Fruit fly (Drosophila melanogaster) whole organism, adult: ENCODE data around the gene Acp36DE.

Source experiments
- CG11617 ChIP-seq: fragments of 200-800 bp; sonication (Bioruptor generic); optimal IDR thresholded peaks from 2 replicates; lab custom pipeline; 2017; ENCODE audit warnings: mild to moderate bottlenecking, missing biosample characterization, missing genetic modification reagents, missing genetic modification characterization
- CG12768 ChIP-seq: fragments of 200-800 bp; sonication (Bioruptor generic); optimal IDR thresholded peaks from 2 replicates; lab custom pipeline; 2017; ENCODE audit warnings: missing biosample characterization, missing genetic modification characterization, mild to moderate bottlenecking, moderate library complexity, missing genetic modification reagents
- CG14711 ChIP-seq: fragments of 200-800 bp; sonication (Bioruptor generic); optimal IDR thresholded peaks from 2 replicates; lab custom pipeline; 2018; ENCODE audit warnings: missing biosample characterization, mild to moderate bottlenecking, missing genetic modification characterization, moderate library complexity
- CG1620 ChIP-seq: fragments of 200-800 bp; sonication (Bioruptor generic); optimal IDR thresholded peaks from 2 replicates; lab custom pipeline; 2016; ENCODE audit warnings: missing biosample characterization, missing genetic modification characterization
- CG33017 ChIP-seq: fragments of 200-800 bp; sonication (Bioruptor generic); optimal IDR thresholded peaks from 2 replicates; lab custom pipeline; 2018; ENCODE audit warnings: missing biosample characterization, mild to moderate bottlenecking, missing genetic modification characterization, moderate library complexity
- CG5204 ChIP-seq: fragments of 200-800 bp; sonication (Bioruptor generic); optimal IDR thresholded peaks from 2 replicates; lab custom pipeline; 2016; ENCODE audit warnings: missing biosample characterization, missing genetic modification characterization
- CG7045 ChIP-seq: fragments of 200-800 bp; sonication (Bioruptor generic); optimal IDR thresholded peaks from 2 replicates; lab custom pipeline; 2017; ENCODE audit warnings: missing biosample characterization, mild to moderate bottlenecking, missing genetic modification characterization
- CG7101 ChIP-seq: fragments of 200-800 bp; sonication (Bioruptor generic); optimal IDR thresholded peaks from 2 replicates; lab custom pipeline; 2018; ENCODE audit warnings: missing biosample characterization, mild to moderate bottlenecking, missing genetic modification characterization, moderate library complexity
- Clk ChIP-seq: fragments of 200-800 bp; sonication (Bioruptor generic); optimal IDR thresholded peaks from 2 replicates; lab custom pipeline; 2017; ENCODE audit warnings: missing biosample characterization, missing genetic modification characterization
- Crg-1 ChIP-seq: fragments of 200-800 bp; sonication (Bioruptor generic); optimal IDR thresholded peaks from 2 replicates; lab custom pipeline; 2016; ENCODE audit warnings: missing biosample characterization, missing genetic modification characterization
- Hr96 ChIP-seq: fragments of 200-800 bp; sonication (Bioruptor generic); optimal IDR thresholded peaks from 2 replicates; lab custom pipeline; 2016; ENCODE audit warnings: missing biosample characterization, missing genetic modification characterization
- Mnt ChIP-seq: fragments of 200-800 bp; sonication (Bioruptor generic); optimal IDR thresholded peaks from 2 replicates; lab custom pipeline; 2016; ENCODE audit warnings: missing biosample characterization, mild to moderate bottlenecking, missing genetic modification characterization
- bab1 ChIP-seq: fragments of 200-800 bp; sonication (Bioruptor generic); optimal IDR thresholded peaks from 3 replicates; lab custom pipeline; 2019; ENCODE audit warnings: missing biosample characterization, mild to moderate bottlenecking, missing genetic modification characterization, moderate library complexity
- cic ChIP-seq: fragments of 200-800 bp; sonication (Bioruptor generic); optimal IDR thresholded peaks from 2 replicates; lab custom pipeline; 2017; ENCODE audit warnings: missing biosample characterization, mild to moderate bottlenecking, missing genetic modification characterization, moderate library complexity
- cnc ChIP-seq, 2 experiments: fragments of >200 bp; optimal IDR thresholded peaks; 2 replicates each; lab custom pipeline; 2017
- kay ChIP-seq: fragments of 200-800 bp; sonication (Bioruptor generic); peaks from one replicate; lab custom pipeline; 2016; ENCODE audit warnings: missing biosample characterization, missing genetic modification characterization, borderline replicate concordance
- ovo ChIP-seq: fragments of 200-800 bp; sonication (Bioruptor generic); optimal IDR thresholded peaks from 2 replicates; lab custom pipeline; 2016; ENCODE audit warnings: missing biosample characterization, missing genetic modification characterization
- pad ChIP-seq: fragments of 200-800 bp; sonication (Bioruptor generic); optimal IDR thresholded peaks from 3 replicates; lab custom pipeline; 2017; ENCODE audit warnings: missing biosample characterization, missing genetic modification characterization, mild to moderate bottlenecking, moderate library complexity, missing genetic modification reagents
- tj ChIP-seq: fragments of 200-800 bp; sonication (Bioruptor generic); optimal IDR thresholded peaks from 3 replicates; lab custom pipeline; 2017; ENCODE audit warnings: missing biosample characterization, mild to moderate bottlenecking, missing genetic modification characterization, moderate library complexity
- toe ChIP-seq: fragments of 200-800 bp; sonication (Bioruptor generic); optimal IDR thresholded peaks from 2 replicates; lab custom pipeline; 2016; ENCODE audit warnings: missing biosample characterization, missing genetic modification characterization

The Acp36DE gene

DNA sequence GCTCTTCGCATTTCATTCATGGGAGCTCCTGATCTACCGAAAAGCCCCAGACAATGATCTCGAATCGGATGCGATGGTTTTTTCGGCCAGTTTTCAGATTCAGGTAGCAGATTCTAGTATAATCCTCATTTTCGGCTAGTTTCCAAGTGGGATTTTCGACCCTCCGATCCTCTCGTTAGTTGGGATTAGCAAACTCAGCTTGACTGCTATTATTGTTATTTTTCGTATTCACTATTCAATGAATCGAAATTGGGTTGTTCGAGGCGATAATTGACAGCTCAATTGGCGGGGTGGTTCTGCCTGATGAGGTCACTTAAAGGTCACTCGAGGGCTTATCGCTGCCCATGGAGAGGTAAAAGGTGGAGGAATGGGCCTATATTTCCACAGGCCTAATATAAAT, 10.8 kb upstream of the Acp36DE start:
- TF ChIP-seq CG12768 (GFP tag; lab: Kevin White, UChicago) (no peak), cnc (optimal IDR thresholded peaks at IDR 0.05; lab: Kevin White, UChicago) (no peak), Hr96 (GFP tag; lab: Kevin White, UChicago) (no peak), tj (GFP tag; lab: Kevin White, UChicago) (no peak), CG7101 (tag; lab: Kevin White, UChicago) (no peak), CG11617 (no peak), ovo (no peak), CG5204 (GFP tag; lab: Kevin White, UChicago) (no peak), CG14711 (tag; lab: Kevin White, UChicago) (no peak), cic (GFP tag; lab: Kevin White, UChicago) (no peak), CG1620 (no peak), bab1 (GFP tag; lab: Kevin White, UChicago) (no peak), Clk (GFP tag; lab: Kevin White, UChicago) (no peak), kay (GFP tag; lab: Kevin White, UChicago) (no peak), Crg-1 (GFP tag; lab: Kevin White, UChicago) (no peak)

DNA sequence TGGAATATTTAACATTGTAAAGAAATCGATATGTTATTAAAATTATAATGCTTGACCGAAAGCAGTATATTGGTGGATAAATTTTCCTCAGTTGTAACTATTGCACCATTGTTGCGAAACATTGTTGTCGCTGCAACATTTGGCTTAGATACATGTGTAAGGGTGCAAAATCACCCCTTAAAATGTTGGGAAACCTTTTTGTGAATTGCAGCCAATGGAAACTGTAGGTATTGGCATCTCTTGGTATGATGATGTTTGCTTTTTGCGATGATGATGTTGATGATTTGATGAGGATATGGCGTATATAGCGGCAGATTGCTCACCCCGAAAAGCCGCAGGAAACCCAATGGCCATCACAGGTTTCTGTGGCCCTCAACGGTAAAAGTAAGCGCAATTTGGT, 5.5 kb upstream of the Acp36DE start:
- no peak for TF ChIP-seq CG11617
- TF ChIP-seq CG7101 (tag; lab: Kevin White, UChicago) = no peak
- no peak for TF ChIP-seq Crg-1 (GFP tag; lab: Kevin White, UChicago)
- TF ChIP-seq cic (GFP tag; lab: Kevin White, UChicago) = no peak
- no peak for TF ChIP-seq CG14711 (tag; lab: Kevin White, UChicago)
- no peak for TF ChIP-seq ovo
- no peak for TF ChIP-seq toe (GFP tag; lab: Kevin White, UChicago)
- no peak for TF ChIP-seq Hr96 (GFP tag; lab: Kevin White, UChicago)
- TF ChIP-seq CG5204 (GFP tag; lab: Kevin White, UChicago) = no peak
- no peak for TF ChIP-seq pad
- TF ChIP-seq CG12768 (GFP tag; lab: Kevin White, UChicago) = no peak
- no peak for TF ChIP-seq tj (GFP tag; lab: Kevin White, UChicago)
- no peak for TF ChIP-seq Clk (GFP tag; lab: Kevin White, UChicago)
- no peak for TF ChIP-seq kay (GFP tag; lab: Kevin White, UChicago)
- no peak for TF ChIP-seq CG1620
- no peak for TF ChIP-seq CG7045 (GFP tag; lab: Kevin White, UChicago)
- no peak for TF ChIP-seq bab1 (GFP tag; lab: Kevin White, UChicago)

DNA sequence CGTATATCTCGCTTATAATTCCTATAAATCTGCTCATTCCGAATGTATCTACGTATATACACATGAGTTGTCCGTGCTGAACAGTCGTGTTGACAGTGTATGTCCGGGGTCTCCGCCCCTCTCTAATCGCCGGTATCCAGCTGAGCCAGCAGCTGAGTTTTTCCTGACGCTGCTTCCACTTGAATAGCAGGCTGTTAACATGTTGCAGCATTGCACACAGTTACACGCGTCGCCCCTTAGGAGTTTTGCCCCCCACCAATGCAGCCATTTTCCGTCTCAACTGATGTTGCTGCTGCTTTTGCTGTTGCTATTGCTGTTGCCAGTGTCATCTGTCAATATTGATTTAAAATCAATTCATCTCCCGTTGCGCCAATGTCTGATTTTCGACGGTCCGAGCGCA, 2.3 kb upstream of the Acp36DE start:
- TF ChIP-seq CG7045 (GFP tag; lab: Kevin White, UChicago) = no peak
- no peak for TF ChIP-seq CG33017 (tag; lab: Kevin White, UChicago)
- no peak for TF ChIP-seq Clk (GFP tag; lab: Kevin White, UChicago)
- TF ChIP-seq CG14711 (tag; lab: Kevin White, UChicago) = no peak
- no peak for TF ChIP-seq pad
- TF ChIP-seq kay (GFP tag; lab: Kevin White, UChicago) = no peak
- no peak for TF ChIP-seq toe (GFP tag; lab: Kevin White, UChicago)
- no peak for TF ChIP-seq CG7101 (tag; lab: Kevin White, UChicago)

dm6 chr2L:18358032-18358431, 796 bp downstream of the Acp36DE start:
- no peak for TF ChIP-seq cic (GFP tag; lab: Kevin White, UChicago)
- TF ChIP-seq CG14711 (tag; lab: Kevin White, UChicago) = no peak
- no peak for TF ChIP-seq bab1 (GFP tag; lab: Kevin White, UChicago)
- no peak for TF ChIP-seq CG7045 (GFP tag; lab: Kevin White, UChicago)
- TF ChIP-seq CG7101 (tag; lab: Kevin White, UChicago) = no peak
- no peak for TF ChIP-seq tj (GFP tag; lab: Kevin White, UChicago)
- no peak for TF ChIP-seq pad
- no peak for TF ChIP-seq CG5204 (GFP tag; lab: Kevin White, UChicago)
- no peak for TF ChIP-seq Mnt
- TF ChIP-seq kay (GFP tag; lab: Kevin White, UChicago) = no peak
- no peak for TF ChIP-seq CG11617
- TF ChIP-seq Crg-1 (GFP tag; lab: Kevin White, UChicago) = no peak
- no peak for TF ChIP-seq ovo
- no peak for TF ChIP-seq CG33017 (tag; lab: Kevin White, UChicago)
- no peak for TF ChIP-seq Hr96 (GFP tag; lab: Kevin White, UChicago)

DNA sequence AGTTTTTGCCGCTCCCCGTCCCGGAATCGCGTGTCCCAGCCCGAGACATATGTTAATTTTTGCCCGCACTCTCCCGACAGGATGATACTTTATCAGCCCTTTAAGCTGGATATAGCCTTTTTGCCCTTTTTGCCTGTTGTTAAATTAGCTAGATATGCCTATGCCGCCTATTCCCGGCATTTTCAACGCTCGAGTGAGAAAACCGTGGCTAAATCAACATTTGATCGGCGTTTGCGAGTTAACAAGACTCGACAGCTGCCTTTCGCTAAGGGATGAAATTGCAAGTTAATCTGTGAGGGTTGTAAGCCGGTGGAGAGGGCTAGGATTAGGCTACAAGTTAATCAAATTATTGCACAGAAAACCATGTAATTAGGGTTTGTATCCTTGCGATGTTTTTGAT, 3.3 kb downstream of the Acp36DE start:
- TF ChIP-seq Hr96 (GFP tag; lab: Kevin White, UChicago) (no peak), CG12768 (GFP tag; lab: Kevin White, UChicago) (no peak), CG7101 (tag; lab: Kevin White, UChicago) (no peak), tj (GFP tag; lab: Kevin White, UChicago) (no peak), Clk (GFP tag; lab: Kevin White, UChicago) (no peak), CG14711 (tag; lab: Kevin White, UChicago) (no peak)

DNA sequence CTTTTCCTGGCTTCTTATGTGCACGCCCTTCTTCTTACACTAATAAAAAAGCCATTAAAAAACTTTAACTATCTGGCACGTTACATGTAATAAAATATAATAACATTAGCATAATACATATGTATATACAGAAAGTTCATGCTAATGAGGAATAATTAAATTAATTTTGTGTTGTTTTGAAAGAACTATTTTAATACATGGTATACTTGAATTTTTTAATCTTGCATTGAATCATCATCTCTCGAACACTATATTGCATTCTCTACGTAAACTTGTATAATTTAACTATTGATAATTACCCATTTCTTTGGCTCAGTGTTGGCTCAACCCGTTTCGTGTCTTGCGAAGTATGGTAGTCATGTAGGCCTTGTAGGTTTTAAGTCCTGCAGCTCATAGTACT, 6.0 kb downstream of the Acp36DE start:
- TF ChIP-seq Mnt (no peak), CG12768 (GFP tag; lab: Kevin White, UChicago) (no peak), Clk (GFP tag; lab: Kevin White, UChicago) (no peak), toe (GFP tag; lab: Kevin White, UChicago) (no peak), kay (GFP tag; lab: Kevin White, UChicago) (no peak), cnc (optimal IDR thresholded peaks at IDR 0.05; lab: Kevin White, UChicago) (no peak), CG7101 (tag; lab: Kevin White, UChicago) (no peak), bab1 (GFP tag; lab: Kevin White, UChicago) (no peak), ovo (no peak), CG7045 (GFP tag; lab: Kevin White, UChicago) (no peak), CG5204 (GFP tag; lab: Kevin White, UChicago) (no peak), CG14711 (tag; lab: Kevin White, UChicago) (no peak), CG33017 (tag; lab: Kevin White, UChicago) (no peak), Hr96 (GFP tag; lab: Kevin White, UChicago) (no peak), pad (no peak)
